Worm (Caenorhabditis elegans) whole organism, mixed stage, embryonic: Measurements from ENCODE around the gene unc-17.

ENCODE experiments used
- M03D4.4 ChIP-seq: sonication (generic microtip); optimal IDR thresholded peaks from 2 replicates; lab custom pipeline; 2017; ENCODE audit warnings: mild to moderate bottlenecking, missing genetic modification characterization, missing compliant biosample characterization
- bed-3 ChIP-seq: fragments of 200-800 bp; sonication (Bioruptor generic); optimal IDR thresholded peaks from 3 replicates; lab custom pipeline; 2018; ENCODE audit warnings: mild to moderate bottlenecking, missing genetic modification characterization, moderate library complexity, missing compliant biosample characterization
- blmp-1 ChIP-seq: fragments of 150-350 bp; optimal IDR thresholded peaks from 2 replicates; lab custom pipeline; 2014; ENCODE audit warnings: missing biosample characterization, missing genetic modification characterization
- ceh-43 ChIP-seq: fragments of 200-800 bp; sonication (Bioruptor generic); optimal IDR thresholded peaks from 2 replicates; lab custom pipeline; 2018; ENCODE audit warnings: mild to moderate bottlenecking, missing genetic modification characterization, moderate library complexity, missing compliant biosample characterization
- ceh-83 ChIP-seq: fragments of 200-800 bp; sonication (Bioruptor generic); optimal IDR thresholded peaks from 2 replicates; lab custom pipeline; 2018; ENCODE audit warnings: mild to moderate bottlenecking, missing genetic modification characterization, missing compliant biosample characterization
- ces-1 ChIP-seq: fragments of 150-350 bp; optimal IDR thresholded peaks from 2 replicates; lab custom pipeline; 2014; ENCODE audit warnings: missing biosample characterization, missing genetic modification reagents, missing genetic modification characterization
- cnd-1 ChIP-seq: fragments of 200-800 bp; sonication (Bioruptor generic); optimal IDR thresholded peaks from 2 replicates; lab custom pipeline; 2018; ENCODE audit warnings: mild to moderate bottlenecking, missing genetic modification characterization, missing compliant biosample characterization
- drap-1 ChIP-seq: fragments of 200-800 bp; sonication (Bioruptor generic); optimal IDR thresholded peaks from 3 replicates; lab custom pipeline; 2018; ENCODE audit warnings: mild to moderate bottlenecking, missing genetic modification characterization, missing compliant biosample characterization
- elt-1 ChIP-seq: sonication (generic microtip); optimal IDR thresholded peaks from 2 replicates; lab custom pipeline; 2017; ENCODE audit warnings: missing genetic modification characterization, mild to moderate bottlenecking, missing compliant biosample characterization, antibody characterized with exemption, moderate library complexity, borderline replicate concordance; ENCODE audit not compliant: insufficient read depth
- elt-3 ChIP-seq: fragments of 150-350 bp; optimal IDR thresholded peaks from 2 replicates; lab custom pipeline; 2014; ENCODE audit warnings: missing biosample characterization, missing genetic modification characterization
- flh-1 ChIP-seq: fragments of 200-800 bp; sonication (Bioruptor generic); optimal IDR thresholded peaks from 2 replicates; lab custom pipeline; 2018; ENCODE audit warnings: mild to moderate bottlenecking, missing genetic modification characterization, moderate library complexity, missing compliant biosample characterization
- ham-2 ChIP-seq: fragments of 200-800 bp; sonication (Bioruptor generic); optimal IDR thresholded peaks from 2 replicates; lab custom pipeline; 2018; ENCODE audit warnings: mild to moderate bottlenecking, missing genetic modification characterization, missing compliant biosample characterization
- lin-13 ChIP-seq: fragments of 150-350 bp; optimal IDR thresholded peaks from 2 replicates; lab custom pipeline; 2014; ENCODE audit warnings: missing biosample characterization, missing genetic modification characterization
- lin-32 ChIP-seq: fragments of 200-800 bp; sonication (Bioruptor generic); optimal IDR thresholded peaks from 2 replicates; lab custom pipeline; 2018; ENCODE audit warnings: mild to moderate bottlenecking, missing genetic modification characterization, missing compliant biosample characterization
- lsy-2 ChIP-seq: fragments of 150-350 bp; optimal IDR thresholded peaks from 2 replicates; lab custom pipeline; 2014; ENCODE audit warnings: missing biosample characterization, missing genetic modification characterization
- mab-5 ChIP-seq: fragments of 150-350 bp; optimal IDR thresholded peaks from 2 replicates; lab custom pipeline; 2014; ENCODE audit warnings: missing biosample characterization, missing genetic modification characterization
- mep-1 ChIP-seq: fragments of 150-350 bp; optimal IDR thresholded peaks from 2 replicates; lab custom pipeline; 2017; ENCODE audit warnings: missing biosample characterization, missing genetic modification reagents, missing genetic modification characterization, inconsistent platforms
- mls-2 ChIP-seq: sonication (generic microtip); optimal IDR thresholded peaks from 2 replicates; lab custom pipeline; 2016; ENCODE audit warnings: mild to moderate bottlenecking, missing genetic modification characterization, moderate library complexity, missing compliant biosample characterization
- nhr-12 ChIP-seq: fragments of 150-350 bp; optimal IDR thresholded peaks from 2 replicates; lab custom pipeline; 2014; ENCODE audit warnings: missing biosample characterization, missing genetic modification characterization
- nhr-2 ChIP-seq: fragments of 150-350 bp; optimal IDR thresholded peaks from 2 replicates; lab custom pipeline; 2014; ENCODE audit warnings: missing biosample characterization, missing genetic modification characterization
- nhr-237 ChIP-seq: fragments of 150-350 bp; optimal IDR thresholded peaks from 2 replicates; lab custom pipeline; 2014; ENCODE audit warnings: missing biosample characterization, missing genetic modification characterization
- nhr-28 ChIP-seq: fragments of 150-350 bp; optimal IDR thresholded peaks from 2 replicates; lab custom pipeline; 2014; ENCODE audit warnings: missing biosample characterization, missing genetic modification characterization
- nhr-76 ChIP-seq: sonication (generic microtip); optimal IDR thresholded peaks from 2 replicates; lab custom pipeline; 2017; ENCODE audit warnings: missing biosample characterization, missing genetic modification characterization
- sem-2 ChIP-seq: fragments of 200-800 bp; sonication (Bioruptor generic); optimal IDR thresholded peaks from 2 replicates; lab custom pipeline; 2018; ENCODE audit warnings: mild to moderate bottlenecking, missing genetic modification characterization, missing compliant biosample characterization
- snpc-4 ChIP-seq: fragments of 150-350 bp; optimal IDR thresholded peaks from 2 replicates; lab custom pipeline; 2014; ENCODE audit warnings: missing biosample characterization, missing genetic modification characterization
- sptf-1 ChIP-seq: sonication (generic microtip); optimal IDR thresholded peaks from 2 replicates; lab custom pipeline; 2017; ENCODE audit warnings: mild to moderate bottlenecking, missing genetic modification characterization, moderate library complexity, missing compliant biosample characterization
- tbx-8 ChIP-seq: fragments of 200-800 bp; sonication (Bioruptor generic); optimal IDR thresholded peaks from 2 replicates; lab custom pipeline; 2018; ENCODE audit warnings: mild to moderate bottlenecking, missing genetic modification characterization, moderate library complexity, missing compliant biosample characterization
- unc-120 ChIP-seq: sonication (generic microtip); optimal IDR thresholded peaks from 2 replicates; lab custom pipeline; 2017; ENCODE audit warnings: missing genetic modification characterization, missing compliant biosample characterization; ENCODE audit not compliant: poor library complexity, severe bottlenecking
- unc-39 ChIP-seq: fragments of 150-350 bp; optimal IDR thresholded peaks from 2 replicates; lab custom pipeline; 2014; ENCODE audit warnings: missing biosample characterization, missing genetic modification characterization
- unc-62 ChIP-seq: fragments of 150-350 bp; optimal IDR thresholded peaks from 2 replicates; lab custom pipeline; 2014; ENCODE audit warnings: missing biosample characterization, missing genetic modification reagents, missing genetic modification characterization
- zip-8 ChIP-seq: fragments of 150-350 bp; optimal IDR thresholded peaks from 2 replicates; lab custom pipeline; 2014; ENCODE audit warnings: missing biosample characterization, missing genetic modification characterization
- ztf-11 ChIP-seq: fragments of 150-350 bp; optimal IDR thresholded peaks from 2 replicates; lab custom pipeline; 2014; ENCODE audit warnings: missing biosample characterization, missing genetic modification characterization

unc-17 gene

ce11 chrIV:3599958-3600357 is 24.5 kb downstream of the unc-17 start, which contains the start of gene Y37E11B.7:
Y37E11B.7 (minus strand) TSS chrIV:3600164.
- TF ChIP-seq zip-8 (tag; lab: Kevin White, UChicago) (no peak), ces-1 (GFP tag; lab: Kevin White, UChicago) (no peak), sptf-1 (tag; lab: Kevin White, UChicago) (no peak), bed-3 (no peak), lin-13 (tag; lab: Kevin White, UChicago) (no peak), lsy-2 (tag; lab: Kevin White, UChicago) (no peak), nhr-76 (tag; lab: Kevin White, UChicago) (no peak), blmp-1 (no peak), drap-1 (no peak), ceh-83 (no peak), nhr-28 (tag; lab: Kevin White, UChicago) (no peak), mep-1 (tag; lab: Kevin White, UChicago) (no peak), nhr-237 (tag; lab: Kevin White, UChicago) (no peak), unc-120 (tag; lab: Kevin White, UChicago) (no peak), ceh-43 (no peak)

- no peak for TF ChIP-seq lin-32 (GFP tag; lab: Kevin White, UChicago)
- peak; percentile 72 for TF ChIP-seq ces-1 (GFP tag; lab: Kevin White, UChicago)
Observed at ce11 chrIV:3599126-3599525, 25.4 kb downstream of the unc-17 start, which contains the start of gene Y37E11B.6. Y37E11B.6 (minus strand) TSS chrIV:3599306.

- TF ChIP-seq sptf-1 (tag; lab: Kevin White, UChicago) (no peak), unc-39 (tag; lab: Kevin White, UChicago) (no peak), elt-1 (tag; lab: Kevin White, UChicago) (no peak)
Observed at ce11 chrIV:3598452-3598851, 26.0 kb downstream of the unc-17 start, which contains the start of gene Y37E11B.5. Y37E11B.5 (minus strand) TSS chrIV:3598552.

ce11 chrIV:3597356-3597755 is 27.1 kb downstream of the unc-17 start:
- no peak for TF ChIP-seq mep-1 (tag; lab: Kevin White, UChicago)
- no peak for TF ChIP-seq elt-3 (tag; lab: Kevin White, UChicago)
- TF ChIP-seq lin-32 (GFP tag; lab: Kevin White, UChicago), result no peak
- no peak for TF ChIP-seq zip-8 (tag; lab: Kevin White, UChicago)
- no peak for TF ChIP-seq ham-2 (GFP tag; lab: Kevin White, UChicago)
- TF ChIP-seq nhr-12 (tag; lab: Kevin White, UChicago), result no peak
- no peak for TF ChIP-seq ztf-11
- TF ChIP-seq flh-1 (GFP tag; lab: Kevin White, UChicago), result no peak
- TF ChIP-seq M03D4.4 (tag; lab: Kevin White, UChicago), result no peak
- no peak for TF ChIP-seq blmp-1
- TF ChIP-seq snpc-4, result no peak
- TF ChIP-seq bed-3, result no peak

- TF ChIP-seq mab-5 (tag; lab: Kevin White, UChicago) (no peak), unc-120 (tag; lab: Kevin White, UChicago) (no peak), sem-2 (GFP tag; lab: Kevin White, UChicago) (no peak), sptf-1 (tag; lab: Kevin White, UChicago) (no peak), nhr-237 (tag; lab: Kevin White, UChicago) (no peak), blmp-1 (no peak), ztf-11 (no peak), unc-62 (no peak), mls-2 (tag; lab: Kevin White, UChicago) (no peak), mep-1 (tag; lab: Kevin White, UChicago) (no peak), ham-2 (GFP tag; lab: Kevin White, UChicago) (no peak)
Observed at ce11 chrIV:3593513-3593912, 31.0 kb downstream of the unc-17 start, which contains the start of gene taf-2. taf-2 (minus strand) TSS chrIV:3593613.

ce11 chrIV:3590821-3591220 is 33.7 kb downstream of the unc-17 start:
- TF ChIP-seq nhr-2 (tag; lab: Kevin White, UChicago), result no peak
- TF ChIP-seq ceh-83, result no peak
- no peak for TF ChIP-seq flh-1 (GFP tag; lab: Kevin White, UChicago)
- no peak for TF ChIP-seq nhr-12 (tag; lab: Kevin White, UChicago)
- TF ChIP-seq cnd-1 (tag; lab: Kevin White, UChicago), result no peak
- TF ChIP-seq snpc-4, result no peak
- no peak for TF ChIP-seq sptf-1 (tag; lab: Kevin White, UChicago)
- no peak for TF ChIP-seq tbx-8 (GFP tag; lab: Kevin White, UChicago)
- TF ChIP-seq ces-1 (GFP tag; lab: Kevin White, UChicago), result no peak
- no peak for TF ChIP-seq drap-1
- no peak for TF ChIP-seq unc-62
- no peak for TF ChIP-seq zip-8 (tag; lab: Kevin White, UChicago)
- no peak for TF ChIP-seq ceh-43
- no peak for TF ChIP-seq nhr-237 (tag; lab: Kevin White, UChicago)
- no peak for TF ChIP-seq mep-1 (tag; lab: Kevin White, UChicago)
